Worm (Caenorhabditis elegans) whole organism, dauer: ENCODE data around the gene toca-1.

ENCODE experiments used
- unc-62 ChIP-seq: sonication (generic microtip); optimal IDR thresholded peaks from 2 replicates; lab custom pipeline; 2017; ENCODE audit warnings: missing biosample characterization, missing genetic modification reagents, missing genetic modification characterization

toca-1 gene

ce11 chrX:1517519-1517918, 3.8 kb downstream of the toca-1 start:
- no peak for TF ChIP-seq unc-62

- no peak for TF ChIP-seq unc-62
These were observed 4.7 kb downstream of the toca-1 start for ce11 chrX:1516574-1516973.

DNA sequence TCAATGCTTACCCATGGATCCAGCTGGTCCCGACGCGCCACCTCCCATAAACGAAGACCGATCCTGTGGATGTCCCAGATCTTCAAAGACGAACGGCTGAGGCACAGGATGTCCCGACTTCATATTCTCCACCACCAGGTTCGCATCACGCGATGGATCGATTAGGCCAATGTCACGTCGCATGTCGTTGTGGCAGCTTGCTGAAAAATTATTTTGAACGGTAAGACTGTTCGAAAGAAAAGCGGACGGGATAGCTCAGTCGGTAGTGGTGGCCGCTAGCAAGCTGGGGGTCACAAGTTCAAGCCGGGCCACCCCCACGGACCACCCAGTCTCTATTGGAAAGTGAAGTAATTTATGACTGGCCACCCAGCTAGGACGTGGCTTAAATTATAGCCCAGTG, 8.1 kb downstream of the toca-1 start:
- no peak for TF ChIP-seq unc-62

ce11 chrX:1512307-1512706, 9.0 kb downstream of the toca-1 start:
- TF ChIP-seq unc-62 = no peak

DNA sequence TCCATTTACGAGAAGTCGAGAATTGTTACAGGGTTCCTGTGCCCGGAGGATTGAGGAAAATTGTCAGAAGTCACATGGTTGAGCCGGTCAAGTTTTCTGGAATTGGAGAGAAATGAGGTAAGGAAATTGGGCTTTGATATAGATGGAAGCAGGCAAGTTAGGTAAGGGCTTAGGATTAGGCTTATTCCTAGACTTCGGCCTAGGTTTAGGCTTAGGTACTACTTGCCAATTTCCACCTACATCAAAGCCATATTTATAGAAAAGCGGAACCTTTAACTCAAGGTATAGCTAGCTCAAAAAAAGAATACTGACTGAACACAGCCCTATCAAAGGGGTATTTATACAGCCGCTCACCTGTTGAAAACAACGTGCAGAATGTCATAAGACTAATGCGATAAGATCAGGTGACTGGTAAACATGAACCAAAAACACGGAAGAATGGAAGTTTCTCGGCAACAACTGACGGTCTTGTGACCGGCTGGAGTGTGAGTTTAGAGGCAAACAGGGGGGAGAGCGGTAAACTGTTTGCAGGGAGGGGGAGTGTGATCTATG, 16.7 kb downstream of the toca-1 start:
- TF ChIP-seq unc-62 = no peak

DNA sequence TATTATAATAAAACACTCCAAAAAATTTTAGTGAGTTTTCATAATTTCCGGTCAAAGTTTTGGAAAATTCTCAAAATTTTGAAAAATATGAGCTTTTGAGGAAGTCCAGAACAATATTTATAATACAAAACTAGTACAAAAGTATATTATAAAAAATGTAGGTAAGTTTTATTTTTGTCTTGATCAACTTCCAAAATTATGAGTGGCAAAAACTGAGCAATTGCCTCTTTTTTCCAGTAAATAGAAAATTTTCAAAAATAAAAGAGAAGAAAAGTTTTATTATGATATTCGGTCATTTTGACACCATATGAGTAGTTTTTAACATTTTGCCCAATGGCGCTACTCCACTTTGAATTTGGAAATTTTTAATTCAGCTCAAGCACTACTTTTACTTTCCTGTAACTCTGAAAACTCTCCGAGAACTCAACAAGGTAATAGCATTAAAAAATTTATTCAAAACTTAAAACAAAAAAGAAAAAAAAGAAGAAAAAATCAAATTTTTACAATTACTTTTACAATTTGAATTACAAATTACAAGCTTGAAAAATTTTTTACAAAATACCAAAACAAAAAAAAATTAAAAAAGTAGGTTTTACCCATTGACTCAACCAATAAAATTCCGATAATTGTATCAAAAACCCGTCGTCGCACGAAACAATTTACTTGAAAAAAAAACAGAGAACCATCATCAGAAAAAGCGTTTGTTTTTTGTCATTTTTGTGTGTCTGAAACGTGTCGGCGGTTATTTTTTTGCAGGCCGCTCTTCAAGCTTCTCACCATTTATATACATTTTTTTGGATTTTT, 17.4 kb downstream of the toca-1 start:
- TF ChIP-seq unc-62 = no peak

DNA sequence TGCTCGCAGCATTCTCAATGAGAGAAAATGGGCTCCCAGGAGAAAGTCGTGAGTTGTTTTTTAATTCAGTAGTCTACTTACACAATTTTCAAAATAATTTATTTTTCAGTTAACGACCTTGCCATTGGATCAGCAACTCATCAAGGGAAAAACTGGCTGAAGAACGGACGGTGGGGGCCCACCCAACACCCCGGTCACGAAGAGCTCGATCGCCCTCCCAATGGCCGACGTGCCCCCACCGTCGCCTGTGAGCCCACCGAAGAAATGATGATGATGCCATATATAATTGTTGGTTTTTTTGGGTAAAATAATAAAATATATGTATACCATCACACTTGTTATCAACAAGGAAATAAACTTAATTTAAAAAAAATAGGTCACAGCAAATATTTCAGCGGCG, 18.4 kb downstream of the toca-1 start:
- TF ChIP-seq unc-62 = no peak

DNA sequence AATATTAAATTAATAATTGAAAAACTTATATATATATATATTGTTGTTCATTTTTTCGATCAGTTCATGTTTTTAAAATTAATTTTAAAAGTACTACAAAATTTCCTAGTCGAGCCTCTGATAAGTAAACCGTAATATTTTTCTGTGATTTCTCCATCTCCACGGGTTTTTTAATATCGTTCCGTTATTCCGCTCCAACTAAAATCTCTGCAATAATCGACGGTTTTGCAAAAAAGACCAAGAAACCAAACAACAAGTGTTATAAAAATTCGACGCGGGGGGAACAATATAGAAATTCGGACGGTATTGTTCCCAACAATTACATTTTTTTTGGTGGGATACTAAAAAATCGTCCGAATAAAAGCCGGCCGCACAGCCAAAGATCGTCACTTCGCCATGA, 18.8 kb downstream of the toca-1 start, which contains the start of gene F09E10.1:
F09E10.1 (plus strand) TSS at position 301 of the 400 bp plus-strand sequence.
- TF ChIP-seq unc-62 = no peak

- no peak for TF ChIP-seq unc-62
These were observed 19.5 kb downstream of the toca-1 start, which contains the start of gene F09E10.7 for ce11 chrX:1501752-1502151. Gene F09E10.7 (minus strand): TSS chrX:1501852.

DNA sequence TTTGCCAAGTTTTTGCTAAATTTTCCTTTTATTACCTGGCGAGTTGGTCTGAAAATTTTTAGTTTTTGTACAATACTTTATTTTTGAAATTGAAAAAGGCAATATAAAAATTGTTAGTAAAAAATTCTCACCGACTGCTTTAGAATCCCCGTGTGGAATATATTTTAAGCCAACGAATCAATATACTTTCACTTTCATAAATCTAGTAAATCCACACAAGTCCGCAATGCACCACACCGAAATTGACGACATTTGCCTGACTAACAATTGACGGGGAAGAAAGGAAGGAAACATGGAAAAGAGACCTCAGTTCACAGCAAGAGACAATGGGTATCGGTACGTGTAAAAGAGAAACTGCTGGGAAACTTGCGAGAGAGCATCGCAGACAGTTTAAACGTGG, 21.8 kb downstream of the toca-1 start:
- TF ChIP-seq unc-62 = no peak

DNA sequence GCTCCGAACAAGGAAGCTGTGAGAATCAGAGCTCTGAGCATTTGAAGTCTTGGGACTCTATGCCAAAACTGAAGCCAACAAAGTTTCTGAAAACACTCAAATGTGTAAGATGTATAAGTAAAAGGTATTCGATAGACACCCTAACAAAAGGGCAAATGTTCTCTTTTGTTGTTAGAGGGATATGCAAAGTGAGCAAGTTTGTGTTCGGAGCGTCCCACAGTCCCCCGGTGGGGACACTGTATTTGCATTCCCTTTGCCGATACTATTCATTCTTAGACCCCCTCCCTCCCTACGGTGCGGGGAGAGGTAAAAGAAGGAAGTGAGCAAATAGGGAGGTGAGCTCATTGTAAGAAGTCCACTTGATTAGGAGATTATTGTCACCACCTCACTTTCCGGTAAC, 23.7 kb downstream of the toca-1 start, which contains the start of gene F09E10.6:
F09E10.6 (minus strand) TSS at position 101 of the 400 bp plus-strand sequence.
- TF ChIP-seq unc-62 = no peak

- TF ChIP-seq unc-62 = no peak
These were observed 25.3 kb downstream of the toca-1 start for ce11 chrX:1495980-1496379.

DNA sequence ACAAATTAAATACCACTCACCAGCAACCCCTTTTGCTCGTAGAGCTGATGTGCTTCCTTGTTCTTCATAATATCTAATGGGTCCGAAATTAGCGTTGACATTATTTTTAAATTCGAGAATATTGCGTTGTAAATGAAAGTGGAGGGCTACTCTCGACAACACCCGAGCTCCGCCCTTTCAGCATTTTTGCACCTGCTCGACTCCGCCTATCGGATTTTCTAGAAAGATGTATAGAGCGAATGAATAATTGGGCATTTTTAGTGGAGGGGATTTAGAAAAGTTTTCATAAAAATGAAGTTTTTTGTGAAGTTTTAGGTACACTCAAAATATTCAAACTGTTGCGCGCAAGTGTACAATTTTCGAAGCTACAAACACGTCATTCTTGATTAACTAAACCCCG, 27.0 kb downstream of the toca-1 start, which contains the start of gene F09E10.5:
F09E10.5 (minus strand) TSS at position 101 of the 400 bp plus-strand sequence.
- no peak for TF ChIP-seq unc-62

DNA sequence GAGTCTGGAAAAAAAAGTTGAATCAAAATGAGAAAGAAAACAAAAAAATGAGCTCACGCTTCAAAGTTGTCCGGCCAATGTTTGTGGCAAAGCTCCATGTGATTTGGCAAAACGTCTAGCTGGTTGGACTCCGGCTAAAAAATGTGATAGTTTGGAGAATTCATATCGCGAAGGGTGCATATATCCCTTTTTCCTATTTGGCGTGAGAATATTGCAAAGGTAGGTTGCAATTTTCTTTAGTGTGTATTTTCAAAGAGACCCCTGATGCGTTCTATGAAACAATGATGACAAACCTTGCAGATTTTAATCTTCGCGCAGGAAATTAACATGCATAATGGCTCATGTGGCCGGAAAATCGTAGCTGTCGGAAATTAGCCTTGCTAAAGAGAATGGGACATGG, 29.1 kb downstream of the toca-1 start:
- TF ChIP-seq unc-62 = no peak

ce11 chrX:1491036-1491435, 30.3 kb downstream of the toca-1 start:
- no peak for TF ChIP-seq unc-62

- TF ChIP-seq unc-62 = no peak
These were observed 31.7 kb downstream of the toca-1 start for ce11 chrX:1489574-1489973.

- TF ChIP-seq unc-62 = no peak
These were observed 32.5 kb downstream of the toca-1 start for ce11 chrX:1488775-1489174.

- no peak for TF ChIP-seq unc-62
These were observed 34.2 kb downstream of the toca-1 start for ce11 chrX:1487096-1487495.
